Worm (Caenorhabditis elegans) whole organism, L3 larva: Measurements from ENCODE around the gene F09C12.2.

ENCODE experiments used
- R02D3.7 ChIP-seq: fragments of 150-350 bp; optimal IDR thresholded peaks from 2 replicates; lab custom pipeline; 2014; ENCODE audit warnings: missing biosample characterization, missing genetic modification characterization
- ZK546.5 ChIP-seq: sonication (generic microtip); optimal IDR thresholded peaks from 2 replicates; lab custom pipeline; 2017; ENCODE audit warnings: missing biosample characterization, missing genetic modification characterization
- aly-2 ChIP-seq: fragments of 150-350 bp; optimal IDR thresholded peaks from 2 replicates; lab custom pipeline; 2014; ENCODE audit warnings: missing biosample characterization, missing genetic modification characterization
- ama-1 ChIP-seq: fragments of 150-350 bp; optimal IDR thresholded peaks from 2 replicates; lab custom pipeline; 2018
- ceh-82 ChIP-seq: fragments of 150-350 bp; optimal IDR thresholded peaks from 2 replicates; lab custom pipeline; 2014; ENCODE audit warnings: missing biosample characterization, missing genetic modification characterization
- egl-5 ChIP-seq: fragments of 150-350 bp; optimal IDR thresholded peaks from 2 replicates; lab custom pipeline; 2017; ENCODE audit warnings: missing biosample characterization, missing genetic modification reagents, missing genetic modification characterization, inconsistent platforms
- elt-3 ChIP-seq, 3 experiments: fragments of 150-350 bp in 1 of 3; sonication (generic microtip) in 2 of 3; optimal IDR thresholded peaks; 2 replicates in 2 of 3; 4 replicates in 1 of 3; lab custom pipeline; 2014 to 2017; ENCODE audit warnings: missing biosample characterization in 3 of 3, missing genetic modification characterization in 3 of 3
- jun-1 ChIP-seq: fragments of 150-350 bp; optimal IDR thresholded peaks from 2 replicates; lab custom pipeline; 2014; ENCODE audit warnings: missing biosample characterization, missing genetic modification reagents, missing genetic modification characterization
- nhr-237 ChIP-seq: fragments of 150-350 bp; optimal IDR thresholded peaks from 2 replicates; lab custom pipeline; 2014; ENCODE audit warnings: missing biosample characterization, missing genetic modification characterization
- pha-4 ChIP-seq: fragments of 150-350 bp; optimal IDR thresholded peaks from 2 replicates; lab custom pipeline; 2014; ENCODE audit warnings: missing biosample characterization, missing genetic modification reagents, missing genetic modification characterization
- pqm-1 ChIP-seq: fragments of 150-350 bp; optimal IDR thresholded peaks from 2 replicates; lab custom pipeline; 2017; ENCODE audit warnings: missing biosample characterization, missing genetic modification characterization, inconsistent platforms
- unc-39 ChIP-seq: sonication (generic microtip); optimal IDR thresholded peaks from 4 replicates; lab custom pipeline; 2017; ENCODE audit warnings: missing biosample characterization, missing genetic modification characterization

ce11 chrII:5103189-5103588 lies 6.6 kb upstream of the F09C12.2 start:
- TF ChIP-seq ama-1 (lab: Kevin White, UChicago) = no peak
- no peak for TF ChIP-seq R02D3.7 (tag; lab: Kevin White, UChicago)
- TF ChIP-seq elt-3 (tag; optimal IDR thresholded peaks at IDR 0.05; lab: Kevin White, UChicago) = no peak
- TF ChIP-seq ceh-82 (tag; lab: Kevin White, UChicago) = no peak
- TF ChIP-seq pqm-1 = no peak
- no peak for TF ChIP-seq ZK546.5 (tag; lab: Kevin White, UChicago)
- TF ChIP-seq egl-5 (tag; lab: Kevin White, UChicago) = no peak
- TF ChIP-seq aly-2 (tag; lab: Kevin White, UChicago) = no peak
- TF ChIP-seq nhr-237 (tag; lab: Kevin White, UChicago) = no peak
- no peak for TF ChIP-seq pha-4 (tag; lab: Kevin White, UChicago)
- TF ChIP-seq unc-39 (tag; lab: Kevin White, UChicago) = no peak
- no peak for TF ChIP-seq jun-1 (tag; lab: Kevin White, UChicago)
